Worm (Caenorhabditis elegans) whole organism, L1 larva: ENCODE results near the gene xbp-1.

Experiments
- C34B4.2 ChIP-seq: sonication (generic microtip); optimal IDR thresholded peaks from 2 replicates; lab custom pipeline; 2017; ENCODE audit warnings: mild to moderate bottlenecking, missing genetic modification characterization, missing compliant biosample characterization
- F16B12.6 ChIP-seq: fragments of 150-350 bp; optimal IDR thresholded peaks from 2 replicates; lab custom pipeline; 2014; ENCODE audit warnings: missing biosample characterization, missing genetic modification characterization
- aha-1 ChIP-seq: fragments of 150-350 bp; optimal IDR thresholded peaks from 2 replicates; lab custom pipeline; 2014; ENCODE audit warnings: missing biosample characterization, missing genetic modification characterization
- aly-2 ChIP-seq: fragments of 150-350 bp; optimal IDR thresholded peaks from 2 replicates; lab custom pipeline; 2014; ENCODE audit warnings: missing biosample characterization, missing genetic modification characterization
- blmp-1 ChIP-seq: fragments of 150-350 bp; optimal IDR thresholded peaks from 2 replicates; lab custom pipeline; 2014; ENCODE audit warnings: missing biosample characterization, missing genetic modification characterization
- ceh-8 ChIP-seq: fragments of 200-800 bp; sonication (Bioruptor generic); optimal IDR thresholded peaks from 2 replicates; lab custom pipeline; 2018; ENCODE audit warnings: mild to moderate bottlenecking, missing genetic modification characterization, moderate library complexity, missing compliant biosample characterization
- ceh-88 ChIP-seq: fragments of 200-800 bp; sonication (Bioruptor generic); IDR thresholded peaks from 2 replicates; pipeline ENCODE4 v1.3.6; 2022; ENCODE audit warnings: missing genetic modification characterization, missing compliant biosample characterization
- efl-1 ChIP-seq, 4 experiments: fragments of 150-350 bp; optimal IDR thresholded peaks in 3 of 4; peaks in 1 of 4; 1 replicate in 1 of 4; 2 replicates in 3 of 4; lab custom pipeline; 2014; ENCODE audit warnings: missing biosample characterization in 2 of 4, missing genetic modification characterization in 2 of 4, missing genetic modification reagents in 2 of 4
- egl-13 ChIP-seq: sonication (generic microtip); optimal IDR thresholded peaks from 2 replicates; lab custom pipeline; 2016; ENCODE audit warnings: missing genotype, missing genetic modification reagents, missing genetic modification characterization, missing compliant biosample characterization
- elt-2 ChIP-seq: sonication (generic microtip); optimal IDR thresholded peaks from 2 replicates; lab custom pipeline; 2016; ENCODE audit warnings: missing genetic modification characterization, mild to moderate bottlenecking, inconsistent platforms, missing compliant biosample characterization, missing genetic modification reagents
- fkh-8 ChIP-seq: sonication (generic microtip); optimal IDR thresholded peaks from 2 replicates; lab custom pipeline; 2016; ENCODE audit warnings: mild to moderate bottlenecking, missing genetic modification characterization, missing compliant biosample characterization
- grh-1 ChIP-seq: fragments of 200-800 bp; sonication (Bioruptor generic); IDR thresholded peaks from 2 replicates; pipeline ENCODE4 v1.3.6; 2022; ENCODE audit warnings: missing genetic modification reagents, missing genetic modification characterization, missing compliant biosample characterization
- hlh-17 ChIP-seq: fragments of 200-800 bp; sonication (Bioruptor generic); optimal IDR thresholded peaks from 2 replicates; lab custom pipeline; 2018; ENCODE audit warnings: missing genetic modification characterization, mild to moderate bottlenecking, missing compliant biosample characterization, moderate library complexity, borderline replicate concordance
- hpl-2 ChIP-seq: fragments of 150-350 bp; optimal IDR thresholded peaks from 2 replicates; lab custom pipeline; 2014; ENCODE audit warnings: missing biosample characterization, missing genetic modification reagents, missing genetic modification characterization
- isw-1 ChIP-seq: fragments of 200-800 bp; sonication (Bioruptor generic); IDR thresholded peaks from 2 replicates; pipeline ENCODE4 v1.3.6; 2022; ENCODE audit warnings: missing genetic modification characterization, missing compliant biosample characterization
- jun-1 ChIP-seq: fragments of 150-350 bp; optimal IDR thresholded peaks from 2 replicates; lab custom pipeline; 2014; ENCODE audit warnings: missing biosample characterization, missing genetic modification reagents, missing genetic modification characterization
- lin-15B ChIP-seq: fragments of 150-350 bp; sonication (generic microtip); optimal IDR thresholded peaks from 3 replicates; lab custom pipeline; 2014; ENCODE audit warnings: missing biosample characterization, missing genetic modification characterization
- lin-35 ChIP-seq, 2 experiments: fragments of 150-350 bp; optimal IDR thresholded peaks; 2 replicates each; lab custom pipeline; 2014; ENCODE audit warnings: missing biosample characterization in 2 of 2, missing genetic modification characterization in 2 of 2, missing genetic modification reagents in 2 of 2
- lin-39 ChIP-seq: fragments of 150-350 bp; optimal IDR thresholded peaks from 2 replicates; lab custom pipeline; 2014; ENCODE audit warnings: missing biosample characterization, missing genetic modification reagents, missing genetic modification characterization
- lir-3 ChIP-seq: sonication (generic microtip); optimal IDR thresholded peaks from 2 replicates; lab custom pipeline; 2016; ENCODE audit warnings: mild to moderate bottlenecking, missing genetic modification characterization, moderate library complexity, missing compliant biosample characterization; ENCODE audit not compliant: poor library complexity
- mef-2 ChIP-seq: fragments of 150-350 bp; optimal IDR thresholded peaks from 2 replicates; lab custom pipeline; 2014; ENCODE audit warnings: missing biosample characterization, missing genetic modification characterization
- nhr-11 ChIP-seq: fragments of 150-350 bp; optimal IDR thresholded peaks from 2 replicates; lab custom pipeline; 2014; ENCODE audit warnings: missing biosample characterization, missing genetic modification characterization
- nhr-12 ChIP-seq: sonication (generic microtip); optimal IDR thresholded peaks from 2 replicates; lab custom pipeline; 2017; ENCODE audit warnings: missing biosample characterization, missing genetic modification characterization
- nhr-19 ChIP-seq: fragments of 200-800 bp; sonication (Bioruptor generic); conservative IDR thresholded peaks from 2 replicates; pipeline ENCODE4 v1.3.6; 2022; ENCODE audit warnings: missing genetic modification characterization, missing compliant biosample characterization
- nhr-20 ChIP-seq: sonication (generic microtip); optimal IDR thresholded peaks from 2 replicates; lab custom pipeline; 2016; ENCODE audit warnings: mild to moderate bottlenecking, missing genetic modification characterization, missing compliant biosample characterization
- nhr-237 ChIP-seq: fragments of 150-350 bp; optimal IDR thresholded peaks from 2 replicates; lab custom pipeline; 2014; ENCODE audit warnings: missing biosample characterization, missing genetic modification characterization
- nhr-84 ChIP-seq: sonication (generic microtip); optimal IDR thresholded peaks from 2 replicates; lab custom pipeline; 2017; ENCODE audit warnings: missing biosample characterization, missing genetic modification characterization
- rnt-1 ChIP-seq: sonication (generic microtip); optimal IDR thresholded peaks from 2 replicates; lab custom pipeline; 2016; ENCODE audit warnings: mild to moderate bottlenecking, missing genetic modification characterization, moderate library complexity, missing compliant biosample characterization
- sptf-1 ChIP-seq: fragments of 150-350 bp; optimal IDR thresholded peaks from 2 replicates; lab custom pipeline; 2014; ENCODE audit warnings: missing biosample characterization, missing genetic modification characterization
- sup-37 ChIP-seq: fragments of 200-800 bp; sonication (Bioruptor generic); optimal IDR thresholded peaks from 2 replicates; lab custom pipeline; 2018; ENCODE audit warnings: mild to moderate bottlenecking, missing genetic modification characterization, missing compliant biosample characterization
- swsn-7 ChIP-seq: sonication (generic microtip); optimal IDR thresholded peaks from 2 replicates; lab custom pipeline; 2016; ENCODE audit warnings: missing genetic modification characterization, missing compliant biosample characterization
- tbx-2 ChIP-seq: sonication (generic microtip); optimal IDR thresholded peaks from 2 replicates; lab custom pipeline; 2016; ENCODE audit warnings: missing genetic modification characterization, missing compliant biosample characterization
- tlp-1 ChIP-seq: fragments of 150-350 bp; optimal IDR thresholded peaks from 2 replicates; lab custom pipeline; 2014; ENCODE audit warnings: missing biosample characterization, missing genetic modification characterization
- unc-130 ChIP-seq: fragments of 150-350 bp; optimal IDR thresholded peaks from 2 replicates; lab custom pipeline; 2017; ENCODE audit warnings: missing biosample characterization, missing genetic modification characterization, inconsistent platforms
- unc-30 ChIP-seq: sonication (generic microtip); optimal IDR thresholded peaks from 2 replicates; lab custom pipeline; 2017; ENCODE audit warnings: missing biosample characterization, missing genetic modification characterization
- unc-62 ChIP-seq: fragments of 150-350 bp; optimal IDR thresholded peaks from 2 replicates; lab custom pipeline; 2014; ENCODE audit warnings: missing biosample characterization, missing genetic modification reagents, missing genetic modification characterization
- unc-98 ChIP-seq: fragments of 200-800 bp; sonication (Bioruptor generic); IDR thresholded peaks from 2 replicates; pipeline ENCODE4 v1.3.6; 2022; ENCODE audit warnings: missing genetic modification characterization, missing compliant biosample characterization
- vab-15 ChIP-seq: sonication (generic microtip); optimal IDR thresholded peaks from 2 replicates; lab custom pipeline; 2017; ENCODE audit warnings: missing genotype, mild to moderate bottlenecking, missing genetic modification characterization, missing compliant biosample characterization
- xbp-1 ChIP-seq: sonication (generic microtip); optimal IDR thresholded peaks from 2 replicates; lab custom pipeline; 2016; ENCODE audit warnings: missing genetic modification characterization, missing compliant biosample characterization
- zag-1 ChIP-seq: fragments of 150-350 bp; optimal IDR thresholded peaks from 2 replicates; lab custom pipeline; 2014; ENCODE audit warnings: missing biosample characterization, missing genetic modification characterization
- zip-4 ChIP-seq: fragments of 200-800 bp; sonication (Bioruptor generic); optimal IDR thresholded peaks from 2 replicates; lab custom pipeline; 2018; ENCODE audit warnings: mild to moderate bottlenecking, missing genetic modification characterization, moderate library complexity, missing compliant biosample characterization
- ztf-4 ChIP-seq: fragments of 150-350 bp; optimal IDR thresholded peaks from 2 replicates; lab custom pipeline; 2014; ENCODE audit warnings: missing biosample characterization, missing genetic modification characterization

xbp-1 gene

ce11 chrIII:4223668-4224127, 30.1 kb downstream of the xbp-1 start (continued):
- TF ChIP-seq rnt-1 (tag; lab: Kevin White, UChicago) (peak; percentile 79), elt-2 (tag; lab: Kevin White, UChicago) (peak; percentile 65), nhr-19 (peak; percentile 78), F16B12.6 (tag; lab: Kevin White, UChicago) (peak; percentile 15), unc-130 (peak; percentile 72), zag-1 (tag; lab: Kevin White, UChicago) (peak; percentile 41), ceh-8 (peak; percentile 24), mef-2 (peak; percentile 72), aly-2 (tag; lab: Kevin White, UChicago) (no peak), fkh-8 (peak; percentile 95), lin-15B (peak; percentile 39), sup-37 (GFP tag; lab: Kevin White, UChicago) (peak; percentile 37), egl-13 (peak; percentile 89), tbx-2 (tag; lab: Kevin White, UChicago) (peak; percentile 87), xbp-1 (tag; lab: Kevin White, UChicago) (peak; percentile 80), blmp-1 (tag; lab: Kevin White, UChicago) (peak; percentile 42), hlh-17 (GFP tag; lab: Kevin White, UChicago) (no peak), vab-15 (no peak), nhr-11 (tag; lab: Kevin White, UChicago) (peak; percentile 75), zip-4 (GFP tag; lab: Kevin White, UChicago) (no peak), jun-1 (peak; percentile 91), nhr-84 (tag; lab: Kevin White, UChicago) (no peak), unc-62 (GFP tag; lab: Kevin White, UChicago) (peak; percentile 32), nhr-12 (tag; lab: Kevin White, UChicago) (no peak), lin-39 (tag; lab: Kevin White, UChicago) (peak; percentile 38), C34B4.2 (tag; lab: Kevin White, UChicago) (no peak), ceh-88 (GFP tag; lab: Robert Waterston, UW) (peak; percentile 50; the same call in 1 of the 2 replicates), ztf-4 (tag; lab: Kevin White, UChicago) (peak; percentile 61), nhr-20 (tag; lab: Kevin White, UChicago) (peak; percentile 90), tlp-1 (no peak), isw-1 (GFP tag; lab: Robert Waterston, UW) (peak; percentile 66), aha-1 (tag; lab: Kevin White, UChicago) (no peak)

ce11 chrIII:4224722-4225121, 31.1 kb downstream of the xbp-1 start:
- TF ChIP-seq nhr-237 (tag; lab: Kevin White, UChicago) (no peak), efl-1 (optimal IDR thresholded peaks at IDR 0.05; lab: Kevin White, UChicago) (no peak), efl-1 (GFP tag; optimal IDR thresholded peaks at IDR 0.05 in 1 of 2; lab: Kevin White, UChicago) (peak in 1 of 2 experiments; percentile 94), hpl-2 (no peak), ztf-4 (tag; lab: Kevin White, UChicago) (no peak), nhr-19 (no peak), nhr-20 (tag; lab: Kevin White, UChicago) (no peak)

- TF ChIP-seq swsn-7 (no peak), unc-30 (tag; lab: Kevin White, UChicago) (no peak), unc-98 (no peak), sptf-1 (no peak), lir-3 (no peak), zip-4 (GFP tag; lab: Kevin White, UChicago) (no peak), grh-1 (GFP tag; lab: Robert Waterston, UW) (no peak), lin-35 (GFP tag; optimal IDR thresholded peaks at IDR 0.05; lab: Kevin White, UChicago) (no peak)
- TF ChIP-seq, all 84 proteins: peak for 0
These were observed 33.8 kb downstream of the xbp-1 start for ce11 chrIII:4227363-4227762.
